Fruit fly (Drosophila melanogaster): Measurements from ENCODE around the gene CG4025.

Gene CG4025

dm6 chrX:2036800-2037488 is 39.8 kb upstream of the CG4025 start (continued):
- TF ChIP-seq CG34406 (GFP tag; optimal IDR thresholded peaks at IDR 0.05): peak; percentile 3
- TF ChIP-seq CG15336 (GFP tag; IDR thresholded peaks at IDR 0.05): peak; percentile 24; the same call in 1 of the 2 replicates
- TF ChIP-seq esn (GFP tag; optimal IDR thresholded peaks at IDR 0.05): peak; percentile 61
- TF ChIP-seq fd59A (GFP tag; optimal IDR thresholded peaks at IDR 0.05): no peak
- TF ChIP-seq ss (GFP tag; optimal IDR thresholded peaks at IDR 0.05): no peak
- TF ChIP-seq Blimp-1 (GFP tag; optimal IDR thresholded peaks at IDR 0.05): peak; percentile 7
- peak; percentile 15 for TF ChIP-seq CG6808 (GFP tag; optimal IDR thresholded peaks at IDR 0.05)
- TF ChIP-seq Met (GFP tag; optimal IDR thresholded peaks at IDR 0.05): peak; percentile 53
- peak; percentile 38; the same call in 1 of the 3 replicates for TF ChIP-seq CG8119 (GFP tag; IDR thresholded peaks at IDR 0.05)
- TF ChIP-seq CG31627 (GFP tag; optimal IDR thresholded peaks at IDR 0.05): peak; percentile 44
- TF ChIP-seq Eip78C (GFP tag): peak; percentile 81
- TF ChIP-seq Gug (GFP tag; IDR thresholded peaks at IDR 0.05): no peak
- TF ChIP-seq cyc (GFP tag; optimal IDR thresholded peaks at IDR 0.05): peak; percentile 21
- TF ChIP-seq Hr4 (GFP tag; optimal IDR thresholded peaks at IDR 0.05): peak; percentile 59
- TF ChIP-seq CG9139 (GFP tag; optimal IDR thresholded peaks at IDR 0.05): no peak
- peak; percentile 18 for TF ChIP-seq Sox102F (GFP tag; optimal IDR thresholded peaks at IDR 0.05)

dm6 chrX:2037605-2038004 is 39.2 kb upstream of the CG4025 start:
- TF ChIP-seq Blimp-1 (GFP tag; optimal IDR thresholded peaks at IDR 0.05) (no peak), Ets96B (tag; optimal IDR thresholded peaks at IDR 0.05) (no peak), Gug (GFP tag; IDR thresholded peaks at IDR 0.05) (no peak), lz (GFP tag; optimal IDR thresholded peaks at IDR 0.05) (no peak), CG4318 (GFP tag; optimal IDR thresholded peaks at IDR 0.05) (no peak), Ets21C (GFP tag; optimal IDR thresholded peaks at IDR 0.05) (no peak), CG3919 (GFP tag; optimal IDR thresholded peaks at IDR 0.05) (no peak), OdsH (GFP tag; optimal IDR thresholded peaks at IDR 0.05) (no peak), Eip75B (GFP tag; optimal IDR thresholded peaks at IDR 0.05) (no peak), CG11902 (GFP tag; optimal IDR thresholded peaks at IDR 0.05) (no peak), eg (GFP tag; IDR thresholded peaks at IDR 0.05) (no peak), CG8119 (GFP tag; IDR thresholded peaks at IDR 0.05) (no peak), CG32006 (GFP tag; optimal IDR thresholded peaks at IDR 0.05) (no peak), fkh (GFP tag; optimal IDR thresholded peaks at IDR 0.05) (no peak), Hr38 (GFP tag; optimal IDR thresholded peaks at IDR 0.05) (no peak), fd59A (GFP tag; optimal IDR thresholded peaks at IDR 0.05) (no peak), fd85E (GFP tag; optimal IDR thresholded peaks at IDR 0.05) (no peak), acj6 (GFP tag; optimal IDR thresholded peaks at IDR 0.05) (no peak)

dm6 chrX:2041312-2041918 is 35.4 kb upstream of the CG4025 start, which contains the start of gene CG4313:
Gene CG4313 (plus strand): TSS chrX:2041868.
- TF ChIP-seq Ets96B (tag; optimal IDR thresholded peaks at IDR 0.05) (peak; percentile 43), vri (GFP tag; optimal IDR thresholded peaks at IDR 0.05) (peak; percentile 68), CG7368 (GFP tag; optimal IDR thresholded peaks at IDR 0.05) (peak; percentile 38), svp (GFP tag) (peak; percentile 87), CG6276 (GFP tag; optimal IDR thresholded peaks at IDR 0.05) (peak; percentile 54), lz (GFP tag; optimal IDR thresholded peaks at IDR 0.05) (peak; percentile 84), fd59A (GFP tag; optimal IDR thresholded peaks at IDR 0.05) (peak; percentile 43), CG8319 (GFP tag; optimal IDR thresholded peaks at IDR 0.05) (peak; percentile 61), ss (GFP tag; optimal IDR thresholded peaks at IDR 0.05) (peak; percentile 7 to 45), eg (GFP tag; IDR thresholded peaks at IDR 0.05) (no peak; the same call in 1 of the 3 replicates), CG1621 (tag; optimal IDR thresholded peaks at IDR 0.05) (peak; percentile 42), achi (GFP tag; optimal IDR thresholded peaks at IDR 0.05) (peak; percentile 59), CG16779 (tag; optimal IDR thresholded peaks at IDR 0.05) (no peak), fd85E (GFP tag; optimal IDR thresholded peaks at IDR 0.05) (no peak), CG31627 (GFP tag; optimal IDR thresholded peaks at IDR 0.05) (peak; percentile 81), CG11294 (GFP tag; IDR thresholded peaks at IDR 0.05) (no peak; the same call in 1 of the 2 replicates), net (GFP tag; optimal IDR thresholded peaks at IDR 0.05) (peak; percentile 43), Sox15 (GFP tag; optimal IDR thresholded peaks at IDR 0.05) (peak; percentile 65), OdsH (GFP tag; optimal IDR thresholded peaks at IDR 0.05) (peak; percentile 71), Hr4 (GFP tag; optimal IDR thresholded peaks at IDR 0.05) (peak; percentile 64), Sox102F (GFP tag; optimal IDR thresholded peaks at IDR 0.05) (peak; percentile 62), Eip93F (GFP tag; optimal IDR thresholded peaks at IDR 0.05) (no peak), CG8632 (GFP tag; optimal IDR thresholded peaks at IDR 0.05) (peak; percentile 42), esn (GFP tag; optimal IDR thresholded peaks at IDR 0.05) (peak; percentile 81), CG11902 (GFP tag; optimal IDR thresholded peaks at IDR 0.05) (peak; percentile 41), dac (GFP tag; optimal IDR thresholded peaks at IDR 0.05) (peak; percentile 3), CG32006 (GFP tag; optimal IDR thresholded peaks at IDR 0.05) (peak; percentile 65), Sox14 (GFP tag; optimal IDR thresholded peaks at IDR 0.05) (peak; percentile 82)
